Fruit fly (Drosophila melanogaster) Kc167 (cell line): ENCODE measurements around the gene Gtpx.

Experiments
- Myc ChIP-seq: fragments of >200 bp; optimal IDR thresholded peaks from 2 replicates; lab custom pipeline; 2017; ENCODE audit warnings: missing external identifiers
- Sin3A ChIP-seq: fragments of >200 bp; optimal IDR thresholded peaks from 2 replicates; lab custom pipeline; 2018; ENCODE audit warnings: missing external identifiers
- h ChIP-seq: fragments of >200 bp; optimal IDR thresholded peaks from 3 replicates; lab custom pipeline; 2018; ENCODE audit warnings: missing external identifiers
- ttk ChIP-seq: sonication (Bioruptor generic); optimal IDR thresholded peaks from 2 replicates; lab custom pipeline; 2017; ENCODE audit warnings: missing external identifiers

DNA sequence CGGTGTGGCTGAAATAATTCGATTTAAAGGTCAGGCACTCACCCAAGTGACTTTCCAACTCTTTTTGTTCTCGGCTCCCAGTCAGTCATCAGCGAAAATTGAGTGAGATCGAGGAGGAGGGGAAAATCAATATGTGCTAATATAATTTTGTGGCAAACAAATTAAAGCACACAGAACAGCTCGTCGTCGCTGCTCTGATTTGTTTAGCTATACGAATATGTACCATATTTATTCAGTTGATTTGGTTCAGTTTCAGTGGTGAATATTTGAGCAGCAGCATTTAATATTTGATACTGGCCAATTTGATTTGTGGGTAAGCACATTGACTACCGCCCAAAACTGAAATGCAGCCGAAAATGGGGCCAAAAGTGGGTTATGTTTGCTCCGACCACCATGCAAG is 20.6 kb upstream of the Gtpx start:
- TF ChIP-seq h (lab: Kevin White, UChicago) = no peak
- no peak for TF ChIP-seq Myc (lab: Kevin White, UChicago)
- no peak for TF ChIP-seq ttk (lab: Kevin White, UChicago)
- TF ChIP-seq Sin3A (lab: Kevin White, UChicago) = no peak
